Worm (Caenorhabditis elegans): Measurements from ENCODE around the gene rpac-19.

The rpac-19 gene

ce11 chrIII:9678819-9679218 lies 49.1 kb upstream of the rpac-19 start, which contains the start of gene ugt-60:
Gene ugt-60, minus strand, starts transcription at chrIII:9679051.
- TF ChIP-seq ZK337.2 (GFP tag; IDR thresholded peaks at IDR 0.05) (no peak), unc-62 (GFP tag; optimal IDR thresholded peaks at IDR 0.05 in 1 of 2) (peak in 1 of 2 experiments; percentile 55), unc-62 (tag; optimal IDR thresholded peaks at IDR 0.05) (no peak)

DNA sequence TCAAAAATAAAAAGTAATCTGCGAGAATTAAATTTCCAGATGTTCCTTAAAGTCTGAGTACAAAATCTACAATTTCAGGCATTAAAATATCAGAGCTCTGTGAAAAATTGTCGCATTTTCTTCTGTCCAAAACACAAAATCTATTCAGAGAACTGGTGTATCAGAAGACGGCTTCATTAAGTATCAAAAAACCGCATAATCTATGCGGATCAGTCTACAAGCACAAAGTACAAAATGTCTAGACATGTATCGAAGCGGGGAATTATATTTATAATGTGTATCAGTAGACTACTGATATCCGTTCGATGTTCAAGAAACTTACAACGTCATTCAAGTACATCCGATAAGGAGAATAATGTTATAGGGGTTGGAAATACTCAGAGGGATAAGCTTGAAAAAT lies 39.9 kb upstream of the rpac-19 start:
- no peak for TF ChIP-seq daf-12 (tag; optimal IDR thresholded peaks at IDR 0.05)
- TF ChIP-seq dmd-9 (GFP tag; IDR thresholded peaks at IDR 0.05): no peak
- no peak for TF ChIP-seq daf-19 (GFP tag; conservative IDR thresholded peaks at IDR 0.05)
- no peak for TF ChIP-seq ceh-32 (tag; optimal IDR thresholded peaks at IDR 0.05; ENCODE audit: poor library complexity)
- no peak for TF ChIP-seq zag-1 (tag; optimal IDR thresholded peaks at IDR 0.05)

ce11 chrIII:9667591-9668265 lies 38.0 kb upstream of the rpac-19 start, which contains the start of gene C07A9.9:
Gene C07A9.9, minus strand, starts transcription at chrIII:9667641.
- no peak for TF ChIP-seq zip-2 (tag; optimal IDR thresholded peaks at IDR 0.05)
- TF ChIP-seq jun-1 (tag; optimal IDR thresholded peaks at IDR 0.05): no peak
- no peak for TF ChIP-seq zfp-3 (GFP tag; conservative IDR thresholded peaks at IDR 0.05)
- no peak for TF ChIP-seq madf-5 (GFP tag; IDR thresholded peaks at IDR 0.05)
- TF ChIP-seq hlh-30 (tag; optimal IDR thresholded peaks at IDR 0.05; ENCODE audit: insufficient read depth): peak; percentile 75
- TF ChIP-seq set-16 (GFP tag; IDR thresholded peaks at IDR 0.05): peak; percentile 89
- no peak for TF ChIP-seq ztf-11 (tag; optimal IDR thresholded peaks at IDR 0.05)
- no peak for TF ChIP-seq ZK546.5 (tag; optimal IDR thresholded peaks at IDR 0.05)
- peak; percentile 99 for TF ChIP-seq aha-1 (tag)
- TF ChIP-seq Y75B8A.6 (GFP tag; IDR thresholded peaks at IDR 0.05): no peak
- TF ChIP-seq ZK337.2 (GFP tag; IDR thresholded peaks at IDR 0.05): no peak
- TF ChIP-seq T20F7.1 (GFP tag; optimal IDR thresholded peaks at IDR 0.05): peak; percentile 67
- TF ChIP-seq lir-3 (tag; optimal IDR thresholded peaks at IDR 0.05): no peak
- no peak for TF ChIP-seq duxl-1 (tag; optimal IDR thresholded peaks at IDR 0.05; ENCODE audit: poor library complexity)
- peak; percentile 65 for TF ChIP-seq nhr-6 (tag; optimal IDR thresholded peaks at IDR 0.05)
- no peak for TF ChIP-seq ama-1 (optimal IDR thresholded peaks at IDR 0.05)
- no peak for TF ChIP-seq snpc-1.2 (GFP tag; IDR thresholded peaks at IDR 0.05)
- no peak for TF ChIP-seq madf-9 (GFP tag; conservative IDR thresholded peaks at IDR 0.05)
- TF ChIP-seq ces-1 (GFP tag; optimal IDR thresholded peaks at IDR 0.05): no peak
- TF ChIP-seq fkh-10 (GFP tag; optimal IDR thresholded peaks at IDR 0.05): peak; percentile 59
- no peak for TF ChIP-seq sdz-12 (GFP tag; optimal IDR thresholded peaks at IDR 0.05)
- TF ChIP-seq unc-39 (tag; optimal IDR thresholded peaks at IDR 0.05): no peak
- TF ChIP-seq unc-130 (GFP tag; optimal IDR thresholded peaks at IDR 0.05): no peak
- TF ChIP-seq arid-1 (GFP tag; conservative IDR thresholded peaks at IDR 0.05): peak; percentile 42; the same call in 1 of the 2 replicates
- TF ChIP-seq nhr-25 (tag; optimal IDR thresholded peaks at IDR 0.05; ENCODE audit: borderline replicate concordance, insufficient read depth): peak; percentile 54
- no peak for TF ChIP-seq ceh-82 (tag; optimal IDR thresholded peaks at IDR 0.05)
- no peak for TF ChIP-seq attf-4 (tag; optimal IDR thresholded peaks at IDR 0.05)
- TF ChIP-seq R02D3.7 (tag; optimal IDR thresholded peaks at IDR 0.05): no peak
- peak; percentile 92 for TF ChIP-seq mxl-3 (GFP tag; optimal IDR thresholded peaks at IDR 0.05)
- peak; percentile 6 for TF ChIP-seq ceh-28 (tag; optimal IDR thresholded peaks at IDR 0.05)
- no peak for TF ChIP-seq Y105C5A.15 (GFP tag; IDR thresholded peaks at IDR 0.05)
- TF ChIP-seq dve-1 (tag; optimal IDR thresholded peaks at IDR 0.05; ENCODE audit: insufficient read depth): peak; percentile 73
- no peak for TF ChIP-seq ceh-44 (GFP tag; IDR thresholded peaks at IDR 0.05)
- TF ChIP-seq zag-1 (tag; optimal IDR thresholded peaks at IDR 0.05): peak; percentile 1
- no peak for TF ChIP-seq skn-1 (tag; optimal IDR thresholded peaks at IDR 0.05)
- TF ChIP-seq lim-7 (GFP tag; IDR thresholded peaks at IDR 0.05): no peak
- peak; percentile 52 for TF ChIP-seq spr-1 (tag; optimal IDR thresholded peaks at IDR 0.05)
- peak; percentile 64 for TF ChIP-seq ctbp-1 (GFP tag; IDR thresholded peaks at IDR 0.05)
- no peak for TF ChIP-seq mxl-2 (GFP tag; conservative IDR thresholded peaks at IDR 0.05)
- TF ChIP-seq nhr-102 (tag; optimal IDR thresholded peaks at IDR 0.05): peak; percentile 52
- no peak for TF ChIP-seq gei-8 (GFP tag; optimal IDR thresholded peaks at IDR 0.05)

Measured in whole organism, L4 larva.